Fruit fly (Drosophila melanogaster): ENCODE results near the gene Glyp.

DNA sequence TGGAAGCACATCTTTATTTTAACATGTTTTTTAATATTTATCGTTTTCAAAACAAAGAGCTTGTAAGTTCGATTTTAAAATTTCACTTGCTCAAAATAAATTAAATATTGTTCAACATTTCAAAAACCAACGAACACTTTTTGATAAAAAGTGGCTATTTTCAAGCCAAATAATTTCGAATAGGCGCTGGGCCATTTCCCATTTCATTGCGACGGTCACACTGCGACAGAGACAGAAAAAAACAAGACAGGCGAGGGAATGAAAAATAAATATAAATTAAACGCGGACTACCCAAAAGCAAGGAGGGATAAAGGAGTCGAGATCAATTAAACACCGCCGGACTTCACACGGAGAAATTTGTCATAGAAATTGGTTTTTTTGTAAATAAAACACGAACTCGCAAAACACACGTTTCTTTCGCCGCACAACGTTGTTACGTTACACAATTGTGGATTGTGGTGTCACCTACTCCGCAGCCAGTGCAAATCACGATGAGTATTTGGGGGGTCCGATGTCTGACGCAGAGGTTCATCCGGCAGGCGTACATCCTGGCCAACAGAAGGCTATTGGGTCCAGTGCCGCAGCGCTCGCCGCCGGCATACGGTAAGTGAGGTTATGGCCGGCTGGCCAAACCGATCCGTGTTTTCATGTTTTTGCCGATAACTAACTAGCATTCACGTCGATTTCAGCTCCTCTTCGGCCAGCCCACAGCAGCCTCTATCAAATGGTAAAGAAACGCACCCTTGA lies 21.1 kb downstream of the Glyp start, which contains the start of gene AIF:
- TF ChIP-seq EcR (GFP tag; optimal IDR thresholded peaks at IDR 0.05) (no peak), CG4496 (GFP tag; IDR thresholded peaks at IDR 0.05) (no peak), CG14655 (GFP tag; optimal IDR thresholded peaks at IDR 0.05) (no peak), CG10348 (GFP tag; IDR thresholded peaks at IDR 0.05) (no peak), CG32121 (GFP tag; IDR thresholded peaks at IDR 0.05) (no peak)

Measured in whole organism, pupa.